Fruit fly (Drosophila melanogaster): Measurements from ENCODE around the gene QIL1.

The QIL1 gene

dm6 chr3L:17428779-17429178 lies 37.0 kb upstream of the QIL1 start, which contains the start of gene Gorab:
Gorab (minus strand) TSS chr3L:17428836.
- TF ChIP-seq dmrt93B (GFP tag; optimal IDR thresholded peaks at IDR 0.05) (peak; percentile 87), pan (optimal IDR thresholded peaks at IDR 0.05) (no peak), Dfd (GFP tag; optimal IDR thresholded peaks at IDR 0.05) (no peak), Jra (GFP tag; optimal IDR thresholded peaks at IDR 0.05) (peak; percentile 56), Myc (optimal IDR thresholded peaks at IDR 0.05) (no peak), Dif (GFP tag; optimal IDR thresholded peaks at IDR 0.05; ENCODE audit: partially characterized antibody) (no peak), jim (GFP tag; optimal IDR thresholded peaks at IDR 0.05) (peak; percentile 50), Hnf4 (GFP tag; optimal IDR thresholded peaks at IDR 0.05) (peak; percentile 88), fru (GFP tag; optimal IDR thresholded peaks at IDR 0.05) (peak; percentile 80), Vsx2 (GFP tag; optimal IDR thresholded peaks at IDR 0.05; ENCODE audit: partially characterized antibody) (no peak), brk (GFP tag; optimal IDR thresholded peaks at IDR 0.05) (peak; percentile 74), Sp1 (GFP tag; optimal IDR thresholded peaks at IDR 0.05) (peak; percentile 72), OdsH (GFP tag; optimal IDR thresholded peaks at IDR 0.05) (peak; percentile 84), CG32264 (GFP tag; optimal IDR thresholded peaks at IDR 0.05) (peak; percentile 75), h (GFP tag; optimal IDR thresholded peaks at IDR 0.05) (peak; percentile 92), usp (GFP tag; optimal IDR thresholded peaks at IDR 0.05) (no peak), br (GFP tag; optimal IDR thresholded peaks at IDR 0.05) (peak; percentile 74), tai (GFP tag; optimal IDR thresholded peaks at IDR 0.05) (no peak), dsf (GFP tag; optimal IDR thresholded peaks at IDR 0.05; ENCODE audit: borderline replicate concordance) (peak; percentile 70), CG9705 (GFP tag; optimal IDR thresholded peaks at IDR 0.05) (peak; percentile 67), CrebA (GFP tag; optimal IDR thresholded peaks at IDR 0.05; ENCODE audit: borderline replicate concordance) (no peak), sv (GFP tag; optimal IDR thresholded peaks at IDR 0.05) (peak; percentile 87), Abd-B (GFP tag; optimal IDR thresholded peaks at IDR 0.05) (no peak), N (GFP tag; optimal IDR thresholded peaks at IDR 0.05) (no peak), Mio (GFP tag; optimal IDR thresholded peaks at IDR 0.05) (peak; percentile 2), lola (GFP tag; optimal IDR thresholded peaks at IDR 0.05) (no peak), HLH106 (tag; optimal IDR thresholded peaks at IDR 0.05) (peak; percentile 92), Hr83 (GFP tag; optimal IDR thresholded peaks at IDR 0.05; ENCODE audit: poor library complexity, severe bottlenecking) (peak; percentile 74), woc (GFP tag; optimal IDR thresholded peaks at IDR 0.05) (peak; percentile 70), GATAd (GFP tag; optimal IDR thresholded peaks at IDR 0.05) (peak; percentile 67), psq (GFP tag; optimal IDR thresholded peaks at IDR 0.05) (peak; percentile 78), Rel (GFP tag; optimal IDR thresholded peaks at IDR 0.05) (no peak), Rel (tag; optimal IDR thresholded peaks at IDR 0.05) (peak; percentile 59), dl (GFP tag; optimal IDR thresholded peaks at IDR 0.05; ENCODE audit: insufficient read depth in 1 of 2, partially characterized antibody in 2 of 2) (no peak), Hr78 (GFP tag; optimal IDR thresholded peaks at IDR 0.05) (no peak), foxo (GFP tag; optimal IDR thresholded peaks at IDR 0.05) (peak in 1 of 2 experiments; percentile 87), rgr (GFP tag; optimal IDR thresholded peaks at IDR 0.05) (peak; percentile 89), ey (GFP tag; optimal IDR thresholded peaks at IDR 0.05) (peak; percentile 87), sage (GFP tag; optimal IDR thresholded peaks at IDR 0.05) (peak; percentile 77)

- TF ChIP-seq usp (GFP tag; optimal IDR thresholded peaks at IDR 0.05): no peak
- TF ChIP-seq Hnf4 (GFP tag; optimal IDR thresholded peaks at IDR 0.05): no peak
- TF ChIP-seq Dif (GFP tag; optimal IDR thresholded peaks at IDR 0.05; ENCODE audit: partially characterized antibody): peak; percentile 80
- peak; percentile 6 for TF ChIP-seq br (GFP tag; optimal IDR thresholded peaks at IDR 0.05)
- peak; percentile 48 for TF ChIP-seq Jra (GFP tag; optimal IDR thresholded peaks at IDR 0.05)
- TF ChIP-seq dl (GFP tag; optimal IDR thresholded peaks at IDR 0.05; ENCODE audit: insufficient read depth in 1 of 2, partially characterized antibody in 2 of 2): peak in 1 of 2 experiments; percentile 44
- TF ChIP-seq h (GFP tag; optimal IDR thresholded peaks at IDR 0.05): peak; percentile 1
Observed at dm6 chr3L:17430390-17430789, 35.4 kb upstream of the QIL1 start.

All from whole organism, wandering third instar larva.